Fruit fly (Drosophila melanogaster) whole organism, adult: ENCODE data around the gene cyst.

ENCODE experiments used
- CG14711 ChIP-seq: fragments of 200-800 bp; sonication (Bioruptor generic); optimal IDR thresholded peaks from 2 replicates; lab custom pipeline; 2018; ENCODE audit warnings: missing biosample characterization, mild to moderate bottlenecking, missing genetic modification characterization, moderate library complexity
- CG1620 ChIP-seq: fragments of 200-800 bp; sonication (Bioruptor generic); optimal IDR thresholded peaks from 2 replicates; lab custom pipeline; 2016; ENCODE audit warnings: missing biosample characterization, missing genetic modification characterization
- CG5204 ChIP-seq: fragments of 200-800 bp; sonication (Bioruptor generic); optimal IDR thresholded peaks from 2 replicates; lab custom pipeline; 2016; ENCODE audit warnings: missing biosample characterization, missing genetic modification characterization
- Mnt ChIP-seq: fragments of 200-800 bp; sonication (Bioruptor generic); optimal IDR thresholded peaks from 2 replicates; lab custom pipeline; 2016; ENCODE audit warnings: missing biosample characterization, mild to moderate bottlenecking, missing genetic modification characterization
- cic ChIP-seq: fragments of 200-800 bp; sonication (Bioruptor generic); optimal IDR thresholded peaks from 2 replicates; lab custom pipeline; 2017; ENCODE audit warnings: missing biosample characterization, mild to moderate bottlenecking, missing genetic modification characterization, moderate library complexity
- cnc ChIP-seq, 2 experiments: fragments of >200 bp; optimal IDR thresholded peaks; 2 replicates each; lab custom pipeline; 2017
- tj ChIP-seq: fragments of 200-800 bp; sonication (Bioruptor generic); optimal IDR thresholded peaks from 3 replicates; lab custom pipeline; 2017; ENCODE audit warnings: missing biosample characterization, mild to moderate bottlenecking, missing genetic modification characterization, moderate library complexity

cyst gene

DNA sequence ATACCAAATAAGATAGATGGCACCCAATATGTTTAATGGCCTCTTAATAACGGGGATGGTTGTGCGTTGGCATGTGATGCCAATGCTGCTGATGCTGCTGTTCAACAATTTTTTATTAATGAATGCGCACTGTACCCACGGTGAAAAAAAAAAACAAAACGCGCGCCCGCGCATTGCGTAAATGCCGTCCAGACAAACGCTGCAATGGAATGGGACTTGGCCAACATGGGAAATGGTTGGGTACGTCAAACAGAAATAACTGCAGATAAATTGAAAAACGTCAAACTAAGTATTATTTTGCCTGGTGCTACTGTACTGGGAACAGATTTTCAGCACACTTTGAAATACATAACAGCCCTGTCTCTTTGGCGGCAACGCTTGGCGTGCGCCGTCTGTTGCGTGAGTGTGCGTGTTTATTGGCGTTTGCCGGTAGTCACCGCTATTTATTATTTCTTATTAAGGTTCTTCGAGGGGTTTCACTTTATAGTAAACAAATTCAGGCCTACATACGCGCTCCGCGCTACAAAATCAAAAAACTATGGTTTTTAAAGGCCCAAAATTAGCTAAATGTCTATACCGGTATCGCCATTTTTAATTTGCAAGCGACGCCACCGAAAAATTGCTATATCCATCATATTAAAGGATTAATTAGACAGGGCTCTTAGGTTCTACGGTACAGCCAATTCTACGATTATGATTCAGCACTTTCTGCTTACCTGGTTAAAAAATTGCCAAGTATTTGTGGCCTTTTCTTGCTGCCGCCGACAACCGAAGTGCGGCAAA is 55.8 kb downstream of the cyst start:
- TF ChIP-seq CG14711 (tag; lab: Kevin White, UChicago): peak; percentile 20
- no peak for TF ChIP-seq cnc (optimal IDR thresholded peaks at IDR 0.05; lab: Kevin White, UChicago)
- peak; percentile 16 for TF ChIP-seq cic (GFP tag; lab: Kevin White, UChicago)
- peak; percentile 67 for TF ChIP-seq Mnt
- TF ChIP-seq CG5204 (GFP tag; lab: Kevin White, UChicago): no peak
- TF ChIP-seq CG1620: no peak
- TF ChIP-seq tj: peak; percentile 52
